Fruit fly (Drosophila melanogaster) whole organism, embryonic: ENCODE results near the gene CG10508.

Source experiments
- CG10274 ChIP-seq: fragments of 200-800 bp; sonication (Bioruptor generic); optimal IDR thresholded peaks from 3 replicates; lab custom pipeline; 2017; ENCODE audit warnings: missing biosample characterization, mild to moderate bottlenecking, missing genetic modification characterization
- CG11398 ChIP-seq: fragments of 200-800 bp; sonication (Bioruptor generic); optimal IDR thresholded peaks from 2 replicates; lab custom pipeline; 2016; ENCODE audit warnings: missing biosample characterization, missing genetic modification characterization
- CG12219 ChIP-seq: fragments of 200-800 bp; sonication (Bioruptor generic); optimal IDR thresholded peaks from 3 replicates; lab custom pipeline; 2018; ENCODE audit warnings: missing biosample characterization, mild to moderate bottlenecking, missing genetic modification characterization
- CG12391 ChIP-seq: fragments of 200-800 bp; sonication (Bioruptor generic); optimal IDR thresholded peaks from 3 replicates; lab custom pipeline; 2018; ENCODE audit warnings: missing biosample characterization, mild to moderate bottlenecking, missing genetic modification characterization, moderate library complexity
- CG13296 ChIP-seq: fragments of 200-800 bp; sonication (Bioruptor generic); optimal IDR thresholded peaks from 3 replicates; lab custom pipeline; 2018; ENCODE audit warnings: missing biosample characterization, mild to moderate bottlenecking, missing genetic modification characterization
- CG13424 ChIP-seq: fragments of 200-800 bp; sonication (Bioruptor generic); optimal IDR thresholded peaks from 2 replicates; lab custom pipeline; 2019; ENCODE audit warnings: missing biosample characterization, mild to moderate bottlenecking, missing genetic modification characterization, moderate library complexity
- CG13894 ChIP-seq: fragments of 200-800 bp; sonication (Bioruptor generic); optimal IDR thresholded peaks from 3 replicates; lab custom pipeline; 2018; ENCODE audit warnings: missing biosample characterization, mild to moderate bottlenecking, missing genetic modification characterization, moderate library complexity
- CG17385 ChIP-seq: fragments of 200-800 bp; sonication (Bioruptor generic); optimal IDR thresholded peaks from 3 replicates; lab custom pipeline; 2018; ENCODE audit warnings: missing biosample characterization, mild to moderate bottlenecking, missing genetic modification characterization
- CG31224 ChIP-seq: fragments of 200-800 bp; sonication (Bioruptor generic); IDR thresholded peaks from 2 replicates; pipeline ENCODE4 v1.3.6; 2022; ENCODE audit warnings: missing biosample characterization, missing genetic modification characterization
- CG31388 ChIP-seq: fragments of 200-800 bp; sonication (Bioruptor generic); optimal IDR thresholded peaks from 2 replicates; lab custom pipeline; 2016; ENCODE audit warnings: missing biosample characterization, missing genetic modification characterization
- CG31441 ChIP-seq: fragments of 200-800 bp; sonication (Bioruptor generic); IDR thresholded peaks from 2 replicates; pipeline ENCODE4 v1.3.6; 2022; ENCODE audit warnings: missing biosample characterization, missing genetic modification characterization
- CG34376 ChIP-seq: fragments of 200-800 bp; sonication (Bioruptor generic); optimal IDR thresholded peaks from 2 replicates; lab custom pipeline; 2018; ENCODE audit warnings: missing biosample characterization, mild to moderate bottlenecking, missing genetic modification characterization
- CG4360 ChIP-seq: fragments of 200-800 bp; sonication (Bioruptor generic); IDR thresholded peaks from 2 replicates; pipeline ENCODE4 v1.3.6; 2022; ENCODE audit warnings: missing biosample characterization, missing genetic modification characterization
- CG6765 ChIP-seq: fragments of 200-800 bp; sonication (Bioruptor generic); optimal IDR thresholded peaks from 3 replicates; lab custom pipeline; 2017; ENCODE audit warnings: missing biosample characterization, mild to moderate bottlenecking, missing genetic modification characterization
- CG7556 ChIP-seq: fragments of 200-800 bp; sonication (Bioruptor generic); optimal IDR thresholded peaks from 2 replicates; lab custom pipeline; 2017; ENCODE audit warnings: missing biosample characterization, mild to moderate bottlenecking, missing genetic modification characterization
- CG7839 ChIP-seq: fragments of 200-800 bp; sonication (Bioruptor generic); optimal IDR thresholded peaks from 3 replicates; lab custom pipeline; 2018; ENCODE audit warnings: missing biosample characterization, mild to moderate bottlenecking, missing genetic modification characterization, moderate library complexity
- CG8359 ChIP-seq: fragments of 200-800 bp; sonication (Bioruptor generic); optimal IDR thresholded peaks from 2 replicates; lab custom pipeline; 2017; ENCODE audit warnings: missing biosample characterization, mild to moderate bottlenecking, missing genetic modification characterization, borderline replicate concordance
- CrebB ChIP-seq: fragments of 200-800 bp; sonication (Bioruptor generic); optimal IDR thresholded peaks from 3 replicates; lab custom pipeline; 2018; ENCODE audit warnings: missing biosample characterization, mild to moderate bottlenecking, missing genetic modification characterization
- Fer1 ChIP-seq: fragments of 200-800 bp; sonication (Bioruptor generic); optimal IDR thresholded peaks from 2 replicates; lab custom pipeline; 2017; ENCODE audit warnings: missing biosample characterization, mild to moderate bottlenecking, missing genetic modification characterization
- H15 ChIP-seq: fragments of 200-800 bp; sonication (Bioruptor generic); IDR thresholded peaks from 3 replicates; pipeline ENCODE4 v1.3.6; 2022; ENCODE audit warnings: missing biosample characterization, missing genetic modification characterization
- Hmr ChIP-seq: fragments of 200-800 bp; sonication (Bioruptor generic); optimal IDR thresholded peaks from 3 replicates; lab custom pipeline; 2017; ENCODE audit warnings: mild to moderate bottlenecking, missing biosample characterization, missing genetic modification reagents, missing genetic modification characterization
- Hr78 ChIP-seq, 2 experiments: fragments of 200-800 bp in 1 of 2; fragments of >200 bp in 1 of 2; sonication (Bioruptor generic) in 1 of 2; optimal IDR thresholded peaks; 2 replicates each; lab custom pipeline; 2017 to 2019; ENCODE audit warnings: missing biosample characterization in 2 of 2, missing genetic modification characterization in 2 of 2, mild to moderate bottlenecking in 1 of 2, moderate library complexity in 1 of 2
- Lim3 ChIP-seq: fragments of 200-800 bp; sonication (Bioruptor generic); IDR thresholded peaks from 2 replicates; pipeline ENCODE4 v1.3.6; 2022; ENCODE audit warnings: missing biosample characterization, missing genetic modification characterization
- MESR4 ChIP-seq: fragments of 200-800 bp; sonication (Bioruptor generic); optimal IDR thresholded peaks from 2 replicates; lab custom pipeline; 2018; ENCODE audit warnings: missing biosample characterization, mild to moderate bottlenecking, missing genetic modification characterization, moderate library complexity
- Med ChIP-seq: fragments of 200-800 bp; sonication (Bioruptor generic); peaks from one replicate; lab custom pipeline; 2016; ENCODE audit warnings: missing biosample characterization, missing genetic modification characterization, mild to moderate bottlenecking, inconsistent platforms, moderate library complexity
- Oli ChIP-seq: fragments of 200-800 bp; sonication (Bioruptor generic); optimal IDR thresholded peaks from 2 replicates; lab custom pipeline; 2018; ENCODE audit warnings: missing biosample characterization, mild to moderate bottlenecking, missing genetic modification characterization, moderate library complexity
- Scr ChIP-seq: fragments of 200-800 bp; sonication (Bioruptor generic); IDR thresholded peaks from 2 replicates; pipeline ENCODE4 v1.3.6; 2022; ENCODE audit warnings: missing biosample characterization, missing genetic modification characterization; ENCODE audit not compliant: partially characterized antibody
- Trl ChIP-seq, 3 experiments: fragments of >200 bp in 2 of 3; fragments of 200-800 bp in 1 of 3; sonication (Bioruptor generic) in 1 of 3; optimal IDR thresholded peaks; 2 replicates in 1 of 3; 3 replicates in 2 of 3; lab custom pipeline; 2016 to 2017; ENCODE audit warnings: missing biosample characterization in 1 of 3, missing genetic modification characterization in 1 of 3
- Usf ChIP-seq: fragments of 200-800 bp; sonication (Bioruptor generic); optimal IDR thresholded peaks from 2 replicates; lab custom pipeline; 2017; ENCODE audit warnings: missing genotype, missing biosample characterization, missing genetic modification characterization
- abd-A ChIP-seq: fragments of 200-800 bp; sonication (Bioruptor generic); optimal IDR thresholded peaks from 3 replicates; lab custom pipeline; 2019; ENCODE audit warnings: missing biosample characterization, mild to moderate bottlenecking, missing genetic modification characterization, moderate library complexity
- ap ChIP-seq: fragments of 200-800 bp; sonication (Bioruptor generic); IDR thresholded peaks from 2 replicates; pipeline ENCODE4 v1.3.6; 2022; ENCODE audit warnings: missing biosample characterization, missing genetic modification characterization
- ara ChIP-seq: fragments of 200-800 bp; sonication (Bioruptor generic); IDR thresholded peaks from 2 replicates; pipeline ENCODE4 v1.3.6; 2022; ENCODE audit warnings: missing biosample characterization, missing genetic modification characterization
- bigmax ChIP-seq: fragments of 200-800 bp; sonication (Bioruptor generic); optimal IDR thresholded peaks from 2 replicates; lab custom pipeline; 2018; ENCODE audit warnings: missing biosample characterization, mild to moderate bottlenecking, missing genetic modification characterization
- chif ChIP-seq, 2 experiments: fragments of 200-800 bp; sonication (Bioruptor generic); optimal IDR thresholded peaks; 3 replicates each; lab custom pipeline; 2016; ENCODE audit warnings: missing biosample characterization in 2 of 2, missing genetic modification characterization in 2 of 2
- corto ChIP-seq: fragments of 200-800 bp; sonication (Bioruptor generic); optimal IDR thresholded peaks from 2 replicates; lab custom pipeline; 2016; ENCODE audit warnings: missing biosample characterization, mild to moderate bottlenecking, missing genetic modification characterization, moderate library complexity
- cwo ChIP-seq: fragments of 200-800 bp; sonication (Bioruptor generic); optimal IDR thresholded peaks from 3 replicates; lab custom pipeline; 2017; ENCODE audit warnings: missing biosample characterization, missing genetic modification characterization, mild to moderate bottlenecking, moderate library complexity, missing genetic modification reagents
- dm ChIP-seq: fragments of 200-800 bp; sonication (Bioruptor generic); optimal IDR thresholded peaks from 3 replicates; lab custom pipeline; 2016; ENCODE audit warnings: missing biosample characterization, missing genetic modification characterization
- dysf ChIP-seq: fragments of 200-800 bp; sonication (Bioruptor generic); IDR thresholded peaks from 3 replicates; pipeline ENCODE4 v1.3.6; 2022; ENCODE audit warnings: missing biosample characterization, missing genetic modification characterization
- exex ChIP-seq: fragments of 200-800 bp; sonication (Bioruptor generic); optimal IDR thresholded peaks from 4 replicates; lab custom pipeline; 2018; ENCODE audit warnings: missing biosample characterization, mild to moderate bottlenecking, missing genetic modification characterization, moderate library complexity
- fu2 ChIP-seq: fragments of 200-800 bp; sonication (Bioruptor generic); optimal IDR thresholded peaks from 2 replicates; lab custom pipeline; 2016; ENCODE audit warnings: missing biosample characterization, missing genetic modification characterization
- gem ChIP-seq: fragments of 200-800 bp; sonication (Bioruptor generic); optimal IDR thresholded peaks from 2 replicates; lab custom pipeline; 2019; ENCODE audit warnings: missing biosample characterization, mild to moderate bottlenecking, missing genetic modification characterization, moderate library complexity
- gsb-n ChIP-seq: fragments of 200-800 bp; sonication (Bioruptor generic); optimal IDR thresholded peaks from 3 replicates; lab custom pipeline; 2018; ENCODE audit warnings: missing biosample characterization, mild to moderate bottlenecking, missing genetic modification characterization
- lilli ChIP-seq: fragments of 200-800 bp; sonication (Bioruptor generic); optimal IDR thresholded peaks from 3 replicates; lab custom pipeline; 2016; ENCODE audit warnings: missing biosample characterization, missing genetic modification characterization
- otp ChIP-seq: fragments of 200-800 bp; sonication (Bioruptor generic); IDR thresholded peaks from 3 replicates; pipeline ENCODE4, ENCODE4 v1.3.6; 2022; ENCODE audit warnings: missing biosample characterization, missing genetic modification characterization
- phol ChIP-seq: fragments of 200-800 bp; sonication (Bioruptor generic); optimal IDR thresholded peaks from 3 replicates; lab custom pipeline; 2018; ENCODE audit warnings: missing biosample characterization, mild to moderate bottlenecking, missing genetic modification characterization, moderate library complexity
- sens-2 ChIP-seq: fragments of 200-800 bp; sonication (Bioruptor generic); IDR thresholded peaks from 2 replicates; pipeline ENCODE4 v1.3.6; 2022; ENCODE audit warnings: missing biosample characterization, missing genetic modification characterization
- wor ChIP-seq: fragments of 200-800 bp; sonication (Bioruptor generic); IDR thresholded peaks from 2 replicates; pipeline ENCODE4 v1.3.6; 2022; ENCODE audit warnings: missing biosample characterization, missing genetic modification characterization

Gene CG10508

dm6 chr3L:21204581-21205495 is 5.2 kb upstream of the CG10508 start (continued):
- TF ChIP-seq Usf (GFP tag; lab: Kevin White, UChicago): no peak
- TF ChIP-seq CG31388 (GFP tag; lab: Kevin White, UChicago): no peak
- TF ChIP-seq phol: no peak
- TF ChIP-seq bigmax (GFP tag; lab: Kevin White, UChicago): peak; percentile 92
- TF ChIP-seq CG8359 (GFP tag; lab: Kevin White, UChicago): no peak
- peak; percentile 61 for TF ChIP-seq Hmr (GFP tag; lab: Kevin White, UChicago)
- TF ChIP-seq Scr (GFP tag; lab: Robert Waterston, UW): no peak
- peak; percentile 66 for TF ChIP-seq Med
- peak; percentile 54 for TF ChIP-seq cwo (GFP tag; lab: Kevin White, UChicago)
- no peak for TF ChIP-seq CG31441 (GFP tag; lab: Robert Waterston, UW)
- no peak for TF ChIP-seq CG17385 (GFP tag; lab: Kevin White, UChicago)
- no peak for TF ChIP-seq otp
- no peak for TF ChIP-seq ara (GFP tag; lab: Robert Waterston, UW)
- no peak for TF ChIP-seq chif (GFP tag; optimal IDR thresholded peaks at IDR 0.05; lab: Kevin White, UChicago)
- peak; percentile 78 for TF ChIP-seq exex (tag; lab: Kevin White, UChicago)
- TF ChIP-seq CG4360 (GFP tag; lab: Robert Waterston, UW): no peak
- peak; percentile 22 for TF ChIP-seq CrebB (tag; lab: Kevin White, UChicago)
- TF ChIP-seq MESR4 (GFP tag; lab: Kevin White, UChicago): no peak
- TF ChIP-seq CG10274: no peak
- TF ChIP-seq CG13296 (GFP tag; lab: Kevin White, UChicago): no peak
- TF ChIP-seq CG12219: no peak
- TF ChIP-seq corto (GFP tag; lab: Kevin White, UChicago): no peak
- TF ChIP-seq Lim3 (GFP tag; lab: Robert Waterston, UW): peak; percentile 17; the same call in 1 of the 2 replicates
- no peak for TF ChIP-seq sens-2 (GFP tag; lab: Robert Waterston, UW)
- peak; percentile 32 for TF ChIP-seq CG7556 (GFP tag; lab: Kevin White, UChicago)
- no peak for TF ChIP-seq CG6765 (GFP tag; lab: Kevin White, UChicago)
- no peak for TF ChIP-seq lilli (GFP tag; lab: Kevin White, UChicago)
- peak; percentile 31; the same call in 1 of the 3 replicates for TF ChIP-seq dysf (GFP tag; lab: Robert Waterston, UW)
- no peak for TF ChIP-seq wor (GFP tag; lab: Robert Waterston, UW)
- TF ChIP-seq CG13894 (tag; lab: Kevin White, UChicago): peak; percentile 98
- TF ChIP-seq dm: peak; percentile 23
- TF ChIP-seq Trl (optimal IDR thresholded peaks at IDR 0.05; lab: Kevin White, UChicago): peak in 1 of 2 experiments; percentile 52
- no peak for TF ChIP-seq Trl (GFP tag; optimal IDR thresholded peaks at IDR 0.05; lab: Kevin White, UChicago)
- no peak for TF ChIP-seq H15 (GFP tag; lab: Robert Waterston, UW)
- no peak for TF ChIP-seq CG11398 (GFP tag; lab: Kevin White, UChicago)
- peak; percentile 55 for TF ChIP-seq CG31224 (GFP tag; lab: Robert Waterston, UW)
- no peak for TF ChIP-seq ap
- peak; percentile 85 for TF ChIP-seq abd-A
- TF ChIP-seq CG12391 (tag; lab: Kevin White, UChicago): peak; percentile 11
- TF ChIP-seq CG34376 (GFP tag; lab: Kevin White, UChicago): peak; percentile 77
- peak; percentile 51 for TF ChIP-seq Fer1
- peak in 1 of 2 experiments; percentile 67 for TF ChIP-seq Hr78 (GFP tag; optimal IDR thresholded peaks at IDR 0.05; lab: Kevin White, UChicago)
- TF ChIP-seq fu2 (GFP tag; lab: Kevin White, UChicago): no peak
- TF ChIP-seq gsb-n (tag; lab: Kevin White, UChicago): no peak
- TF ChIP-seq gem: peak; percentile 32
- TF ChIP-seq Oli (tag; lab: Kevin White, UChicago): no peak
- TF ChIP-seq CG13424 (tag; lab: Kevin White, UChicago): peak; percentile 1
- no peak for TF ChIP-seq CG7839 (tag; lab: Kevin White, UChicago)
